Worm (Caenorhabditis elegans): ENCODE data around the gene glt-6.

DNA sequence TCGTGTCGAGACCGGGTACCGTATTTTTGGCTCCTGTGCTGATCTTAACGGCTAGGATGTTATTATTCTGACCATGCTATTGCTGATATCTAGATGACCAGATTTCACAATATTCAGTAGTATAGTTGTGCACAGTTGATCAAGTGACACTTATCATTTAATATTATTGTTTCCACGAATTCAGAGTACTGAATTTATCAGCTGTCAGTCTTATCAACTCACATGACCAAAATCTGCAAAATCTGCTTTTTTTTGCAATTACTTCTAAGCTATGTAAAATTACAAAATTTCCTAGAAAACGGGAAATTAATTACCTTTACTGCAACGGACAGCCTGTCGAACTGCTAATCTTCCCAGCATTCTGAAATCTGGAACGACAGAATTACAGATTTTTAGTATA lies 47.0 kb downstream of the glt-6 start, which contains the start of gene pam-1:
- TF ChIP-seq sma-3 (GFP tag; optimal IDR thresholded peaks at IDR 0.05): no peak
- TF ChIP-seq nhr-6 (tag; optimal IDR thresholded peaks at IDR 0.05): no peak
- TF ChIP-seq nhr-11 (tag; optimal IDR thresholded peaks at IDR 0.05): no peak
- no peak for TF ChIP-seq nhr-12 (tag; optimal IDR thresholded peaks at IDR 0.05)
- TF ChIP-seq mdl-1 (tag; optimal IDR thresholded peaks at IDR 0.05): no peak
- TF ChIP-seq nhr-237 (tag; optimal IDR thresholded peaks at IDR 0.05): no peak
- no peak for TF ChIP-seq unc-62 (GFP tag; optimal IDR thresholded peaks at IDR 0.05)
- TF ChIP-seq lin-13 (GFP tag; optimal IDR thresholded peaks at IDR 0.05): no peak
- TF ChIP-seq nhr-25 (tag; optimal IDR thresholded peaks at IDR 0.05): no peak
- no peak for TF ChIP-seq lin-39 (tag; optimal IDR thresholded peaks at IDR 0.05)
- no peak for TF ChIP-seq ceh-82 (tag; optimal IDR thresholded peaks at IDR 0.05)
- TF ChIP-seq elt-3 (tag; optimal IDR thresholded peaks at IDR 0.05): no peak
- no peak for TF ChIP-seq skn-1 (tag; optimal IDR thresholded peaks at IDR 0.05)

All from whole organism, L2 larva.